Worm (Caenorhabditis elegans): ENCODE results near the gene Y43F8C.15.

The Y43F8C.15 gene

DNA sequence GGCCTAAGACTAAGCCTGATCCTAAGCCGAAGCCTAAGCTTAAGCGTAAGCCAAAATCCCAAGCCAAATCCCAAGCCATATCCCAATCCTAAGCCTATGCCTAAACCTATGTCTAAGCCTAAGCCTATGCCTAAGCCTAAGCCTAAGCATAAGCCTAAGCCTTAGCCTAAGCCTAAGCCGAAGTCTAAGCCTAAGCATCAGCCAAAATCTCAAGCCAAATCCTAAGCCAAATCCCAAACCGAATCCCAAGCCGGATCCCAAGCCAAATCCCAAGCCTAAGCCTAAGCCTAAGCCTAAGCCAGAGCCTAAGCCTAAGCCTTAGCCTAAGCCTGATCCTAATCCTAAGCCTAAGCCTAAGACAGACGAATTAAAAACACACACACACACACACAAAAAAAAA is 36.7 kb upstream of the Y43F8C.15 start:
- no peak for TF ChIP-seq zag-1 (tag; optimal IDR thresholded peaks at IDR 0.05)
- no peak for TF ChIP-seq nhr-21 (tag; optimal IDR thresholded peaks at IDR 0.05)
- TF ChIP-seq nhr-11 (tag; optimal IDR thresholded peaks at IDR 0.05), result no peak
- no peak for TF ChIP-seq R02D3.7 (tag; optimal IDR thresholded peaks at IDR 0.05)
- TF ChIP-seq aly-2 (tag; optimal IDR thresholded peaks at IDR 0.05), result no peak
- no peak for TF ChIP-seq lin-39 (tag; optimal IDR thresholded peaks at IDR 0.05)
- no peak for TF ChIP-seq nhr-129 (tag; optimal IDR thresholded peaks at IDR 0.05)
- TF ChIP-seq ztf-4 (tag; optimal IDR thresholded peaks at IDR 0.05), result no peak
- no peak for TF ChIP-seq egl-27 (tag; optimal IDR thresholded peaks at IDR 0.05)
- no peak for TF ChIP-seq dmd-4 (tag; optimal IDR thresholded peaks at IDR 0.05)
- TF ChIP-seq ceh-16 (tag; optimal IDR thresholded peaks at IDR 0.05), result no peak
- TF ChIP-seq nhr-12 (tag; optimal IDR thresholded peaks at IDR 0.05), result no peak
- TF ChIP-seq crh-2 (tag; optimal IDR thresholded peaks at IDR 0.05), result no peak
- no peak for TF ChIP-seq sma-3 (GFP tag; optimal IDR thresholded peaks at IDR 0.05)
- TF ChIP-seq blmp-1 (tag; optimal IDR thresholded peaks at IDR 0.05; ENCODE audit: insufficient read depth), result no peak

DNA sequence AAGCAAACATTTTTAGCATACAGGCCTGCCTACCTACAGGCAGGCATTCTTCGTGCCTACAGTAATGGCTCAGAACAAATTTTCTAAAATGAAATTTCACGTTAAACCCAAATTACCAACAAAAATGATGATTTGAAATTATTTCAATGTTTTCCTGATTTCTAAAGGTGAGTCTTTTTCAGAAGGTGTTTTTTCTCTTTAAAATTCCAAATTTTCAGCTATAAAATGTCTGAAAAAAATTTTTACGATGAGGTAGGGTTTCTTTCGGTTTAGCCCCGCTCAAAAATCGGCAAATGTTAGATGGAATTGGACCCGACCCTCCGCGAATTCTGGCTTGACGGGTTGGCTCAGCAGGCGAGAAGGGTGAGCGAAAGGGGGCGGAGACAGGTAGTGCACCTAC is 35.4 kb upstream of the Y43F8C.15 start, which contains the start of gene W04E12.5:
TSS of gene W04E12.5 (plus strand) at position 301 of the 400 bp plus-strand sequence.
- TF ChIP-seq R02D3.7 (tag; optimal IDR thresholded peaks at IDR 0.05), result no peak
- no peak for TF ChIP-seq lin-39 (tag; optimal IDR thresholded peaks at IDR 0.05)
- TF ChIP-seq aly-2 (tag; optimal IDR thresholded peaks at IDR 0.05), result no peak
- TF ChIP-seq mab-5 (tag; optimal IDR thresholded peaks at IDR 0.05), result no peak
- TF ChIP-seq sma-9 (GFP tag; optimal IDR thresholded peaks at IDR 0.05), result no peak
- TF ChIP-seq sma-9 (tag; optimal IDR thresholded peaks at IDR 0.05), result no peak
- TF ChIP-seq snpc-4 (tag; optimal IDR thresholded peaks at IDR 0.05), result no peak
- TF ChIP-seq elt-3 (tag; optimal IDR thresholded peaks at IDR 0.05), result no peak
- no peak for TF ChIP-seq nhr-23 (tag; optimal IDR thresholded peaks at IDR 0.05)
- no peak for TF ChIP-seq C34F6.9 (tag; optimal IDR thresholded peaks at IDR 0.05)
- TF ChIP-seq mbf-1 (tag; optimal IDR thresholded peaks at IDR 0.05), result no peak
- TF ChIP-seq fos-1 (tag; optimal IDR thresholded peaks at IDR 0.05), result no peak

DNA sequence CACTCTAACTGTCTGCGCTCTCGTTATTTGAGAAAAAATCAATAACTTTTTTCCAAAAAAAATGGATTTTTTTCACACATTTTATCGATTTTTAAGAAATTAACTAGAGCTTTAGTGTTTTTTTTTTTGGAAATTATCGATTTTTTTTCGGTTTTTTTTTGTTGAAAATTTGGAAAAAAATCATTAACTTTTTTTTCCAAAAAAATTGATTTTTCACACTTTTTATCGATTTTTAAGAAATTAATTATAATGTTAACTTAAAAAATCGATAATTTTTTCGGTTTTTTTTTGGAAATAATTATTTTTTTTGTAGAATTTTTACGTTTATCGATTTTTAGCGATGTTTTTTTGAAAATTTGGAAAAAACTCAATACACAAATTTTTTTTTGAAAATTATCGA is 33.8 kb upstream of the Y43F8C.15 start:
- TF ChIP-seq aly-2 (tag; optimal IDR thresholded peaks at IDR 0.05) (no peak), unc-62 (GFP tag; optimal IDR thresholded peaks at IDR 0.05) (no peak), ztf-11 (tag; optimal IDR thresholded peaks at IDR 0.05) (no peak), sma-3 (GFP tag; optimal IDR thresholded peaks at IDR 0.05) (no peak)

DNA sequence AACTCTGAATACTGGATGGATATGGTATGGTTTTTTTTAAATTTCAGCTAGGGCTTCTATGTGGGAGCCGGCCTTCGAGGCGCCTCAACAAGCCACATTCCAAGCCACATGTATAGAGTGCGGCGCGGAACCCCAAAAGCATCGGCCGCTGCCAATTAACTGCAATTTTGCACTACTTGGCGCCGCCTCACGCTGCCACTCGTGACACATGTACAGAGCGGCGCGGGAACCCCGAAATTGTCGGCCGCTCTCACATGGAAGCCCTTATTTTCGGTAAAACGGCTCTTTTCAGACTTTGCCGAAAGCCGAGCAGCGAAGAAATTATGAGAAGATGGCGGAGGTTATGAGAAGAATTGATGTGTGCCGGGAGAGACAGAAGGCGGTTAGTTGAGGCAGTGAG is 33.4 kb upstream of the Y43F8C.15 start:
- TF ChIP-seq nhr-6 (tag; optimal IDR thresholded peaks at IDR 0.05) (no peak), peb-1 (tag; optimal IDR thresholded peaks at IDR 0.05) (no peak), nhr-21 (tag; optimal IDR thresholded peaks at IDR 0.05) (no peak), lin-11 (tag; optimal IDR thresholded peaks at IDR 0.05) (no peak), ztf-11 (tag; optimal IDR thresholded peaks at IDR 0.05) (no peak), nhr-237 (tag; optimal IDR thresholded peaks at IDR 0.05) (no peak)

DNA sequence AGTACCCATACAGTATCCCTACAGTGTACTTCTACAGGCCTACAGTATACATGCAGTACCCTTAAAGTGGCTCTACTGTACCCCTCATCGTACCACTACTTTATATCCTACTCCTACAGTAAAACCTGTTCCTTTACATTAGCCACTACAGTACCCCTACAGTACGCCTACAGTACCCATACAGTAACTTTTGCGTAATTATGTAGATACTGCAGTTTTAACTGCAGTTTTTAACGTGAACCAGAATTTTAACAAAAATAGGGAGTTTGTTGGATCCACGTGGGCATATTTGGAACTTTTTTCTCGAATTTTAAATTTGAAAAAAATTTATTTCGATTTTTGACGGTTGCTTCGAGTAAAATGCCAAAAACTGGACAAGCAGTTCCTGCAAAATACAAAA is 32.9 kb upstream of the Y43F8C.15 start, which contains the start of gene W04E12.4:
TSS of gene W04E12.4 (plus strand) at position 301 of the 400 bp plus-strand sequence.
- TF ChIP-seq nhr-23 (tag; optimal IDR thresholded peaks at IDR 0.05), result no peak
- no peak for TF ChIP-seq mdl-1 (tag; optimal IDR thresholded peaks at IDR 0.05)
- no peak for TF ChIP-seq sma-9 (GFP tag; optimal IDR thresholded peaks at IDR 0.05)
- TF ChIP-seq sma-9 (tag; optimal IDR thresholded peaks at IDR 0.05), result no peak
- no peak for TF ChIP-seq nhr-12 (tag; optimal IDR thresholded peaks at IDR 0.05)

DNA sequence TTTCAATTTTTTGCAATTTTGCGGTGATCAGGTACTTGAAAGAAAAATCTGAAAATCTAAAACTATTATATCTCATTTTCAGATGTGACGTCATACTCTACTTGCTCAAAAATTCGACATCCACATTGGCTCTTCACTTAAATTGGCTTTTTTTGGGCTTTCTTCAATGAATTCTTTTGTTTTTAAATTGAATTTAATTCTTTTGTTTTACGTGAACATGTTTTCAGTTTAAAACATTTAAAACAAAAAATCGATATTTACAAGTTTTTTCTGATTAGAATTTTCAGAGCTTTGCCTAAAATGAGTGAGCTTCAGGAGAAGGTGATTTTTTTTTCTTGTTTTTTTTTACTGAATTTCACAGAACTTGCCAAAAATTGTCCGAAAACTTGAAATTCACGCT is 31.2 kb upstream of the Y43F8C.15 start, which contains the start of gene W04E12.3:
TSS of gene W04E12.3 (plus strand) at position 301 of the 400 bp plus-strand sequence.
- TF ChIP-seq nhr-12 (tag; optimal IDR thresholded peaks at IDR 0.05), result no peak

DNA sequence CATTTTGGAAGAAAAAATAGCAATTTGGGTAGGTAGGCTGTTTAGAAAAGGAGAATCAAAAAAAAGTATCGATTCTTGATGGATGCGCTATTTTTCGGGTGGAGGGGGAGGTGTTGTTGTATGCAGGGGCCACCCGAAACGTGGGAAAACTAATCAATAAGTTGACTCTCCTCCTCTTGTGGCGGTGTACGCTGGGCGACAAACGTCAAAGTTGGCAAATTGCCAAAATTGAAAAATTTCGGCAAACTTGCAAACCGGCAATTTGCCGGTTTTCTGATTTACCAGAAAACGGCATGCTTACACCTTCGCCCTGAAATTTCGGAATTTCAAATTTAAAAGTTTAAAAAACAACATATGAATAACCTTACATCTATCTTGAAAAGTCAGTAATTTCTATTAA is 30.6 kb upstream of the Y43F8C.15 start, which contains the start of gene W04E12.2:
TSS of gene W04E12.2 (minus strand) at position 101 of the 400 bp plus-strand sequence.
- TF ChIP-seq ceh-82 (tag; optimal IDR thresholded peaks at IDR 0.05) (no peak), ztf-11 (tag; optimal IDR thresholded peaks at IDR 0.05) (no peak), lin-39 (tag; optimal IDR thresholded peaks at IDR 0.05) (no peak), F13H6.1 (tag; optimal IDR thresholded peaks at IDR 0.05) (no peak), fos-1 (tag; optimal IDR thresholded peaks at IDR 0.05) (no peak), aly-2 (tag; optimal IDR thresholded peaks at IDR 0.05) (no peak), R02D3.7 (tag; optimal IDR thresholded peaks at IDR 0.05) (no peak)

All from whole organism, L2 larva.